Worm (Caenorhabditis elegans): Measurements from ENCODE around the gene srh-85.

DNA sequence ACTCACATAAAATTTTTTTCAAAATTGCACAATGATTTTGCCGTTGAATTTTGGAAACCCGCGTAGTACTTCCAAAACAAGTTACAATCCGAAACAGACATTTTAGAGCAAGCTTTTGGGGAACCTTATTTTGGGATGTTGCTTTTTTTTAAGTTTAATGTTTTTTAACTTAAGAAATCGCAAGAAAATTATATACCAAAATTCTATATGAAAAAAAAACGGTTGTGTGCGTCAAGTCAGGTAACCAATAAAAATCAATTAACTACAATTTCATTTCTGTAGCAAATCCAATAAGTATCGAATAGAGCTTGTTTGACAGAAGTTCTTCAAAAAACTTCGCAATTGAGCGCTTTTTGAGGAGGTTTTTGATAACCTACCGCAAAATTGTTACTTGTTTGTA lies 4.0 kb downstream of the srh-85 start, which contains the start of gene srw-117:
- TF ChIP-seq lin-35 (GFP tag; optimal IDR thresholded peaks at IDR 0.05), result no peak
- no peak for TF ChIP-seq xnd-1 (tag; optimal IDR thresholded peaks at IDR 0.05)
- TF ChIP-seq mcd-1 (GFP tag; IDR thresholded peaks at IDR 0.05), result no peak
- no peak for TF ChIP-seq aptf-3 (GFP tag; IDR thresholded peaks at IDR 0.05)
- no peak for TF ChIP-seq cebp-1 (GFP tag; IDR thresholded peaks at IDR 0.05)
- TF ChIP-seq cebp-1 (tag; optimal IDR thresholded peaks at IDR 0.05), result no peak
- TF ChIP-seq unc-62 (GFP tag; optimal IDR thresholded peaks at IDR 0.05), result no peak
- no peak for TF ChIP-seq pha-4 (tag; optimal IDR thresholded peaks at IDR 0.05)
- TF ChIP-seq F39B2.1 (GFP tag; IDR thresholded peaks at IDR 0.05), result no peak
- TF ChIP-seq hlh-26 (GFP tag; conservative IDR thresholded peaks at IDR 0.05), result no peak
- TF ChIP-seq dpl-1 (GFP tag; optimal IDR thresholded peaks at IDR 0.05), result no peak

Data from whole organism, young adult.